Worm (Caenorhabditis elegans): Measurements from ENCODE around the gene ZK792.5.

ce11 chrIV:11694143-11694542 is 6.2 kb upstream of the ZK792.5 start, which contains the start of gene ZK792.7:
- TF ChIP-seq mdl-1 (tag; optimal IDR thresholded peaks at IDR 0.05) (no peak), nhr-23 (tag; optimal IDR thresholded peaks at IDR 0.05) (no peak)

Measured in whole organism, L2 larva.